Worm (Caenorhabditis elegans) whole organism, L4 larva: ENCODE measurements around the gene F46G11.2.

ENCODE experiments used
- F10B5.3 ChIP-seq: sonication (generic microtip); optimal IDR thresholded peaks from 2 replicates; lab custom pipeline; 2016; ENCODE audit warnings: mild to moderate bottlenecking, missing genetic modification characterization, missing compliant biosample characterization
- F26F4.8 ChIP-seq: fragments of 200-800 bp; sonication (Bioruptor generic); conservative IDR thresholded peaks from 2 replicates; pipeline ENCODE4 v1.3.6; 2022; ENCODE audit warnings: missing genetic modification characterization, missing compliant biosample characterization
- F49E8.2 ChIP-seq: sonication (generic microtip); optimal IDR thresholded peaks from 2 replicates; lab custom pipeline; 2016; ENCODE audit warnings: missing compliant biosample characterization, mild to moderate bottlenecking, missing genetic modification characterization, borderline replicate concordance
- T26A8.4 ChIP-seq: fragments of 200-800 bp; sonication (Bioruptor generic); IDR thresholded peaks from 2 replicates; pipeline ENCODE4 v1.3.6; 2022; ENCODE audit warnings: missing genetic modification characterization, missing compliant biosample characterization
- Y105C5A.15 ChIP-seq: fragments of 200-800 bp; sonication (Bioruptor generic); IDR thresholded peaks from 2 replicates; pipeline ENCODE4 v1.3.6; 2022; ENCODE audit warnings: missing genetic modification characterization, missing compliant biosample characterization
- Y48G9A.11 ChIP-seq: fragments of 200-800 bp; sonication (Bioruptor generic); IDR thresholded peaks from 2 replicates; pipeline ENCODE4 v1.3.6; 2022; ENCODE audit warnings: missing genetic modification reagents, missing genetic modification characterization, missing compliant biosample characterization
- Y5F2A.4 ChIP-seq: fragments of 200-800 bp; sonication (Bioruptor generic); optimal IDR thresholded peaks from 2 replicates; lab custom pipeline; 2018; ENCODE audit warnings: mild to moderate bottlenecking, missing genetic modification characterization, missing compliant biosample characterization
- Y75B8A.6 ChIP-seq: fragments of 200-800 bp; sonication (Bioruptor generic); IDR thresholded peaks from 2 replicates; pipeline ENCODE4 v1.3.6; 2022; ENCODE audit warnings: missing genetic modification reagents, missing genetic modification characterization, missing compliant biosample characterization
- aha-1 ChIP-seq: fragments of 150-350 bp; peaks from one replicate; lab custom pipeline; 2014; ENCODE audit warnings: missing biosample characterization, missing genetic modification characterization
- aly-2 ChIP-seq: sonication (generic microtip); optimal IDR thresholded peaks from 2 replicates; lab custom pipeline; 2018; ENCODE audit warnings: missing biosample characterization, missing genetic modification characterization
- arid-1 ChIP-seq: fragments of 200-800 bp; sonication (Bioruptor generic); conservative IDR thresholded peaks from 2 replicates; pipeline ENCODE4 v1.3.6; 2022; ENCODE audit warnings: missing genetic modification reagents, missing genetic modification characterization, missing compliant biosample characterization
- ceh-20 ChIP-seq: fragments of 200-800 bp; sonication (Bioruptor generic); IDR thresholded peaks from 2 replicates; pipeline ENCODE4 v1.3.6; 2022; ENCODE audit warnings: missing genetic modification reagents, missing genetic modification characterization, missing compliant biosample characterization
- ceh-44 ChIP-seq: fragments of 200-800 bp; sonication (Bioruptor generic); IDR thresholded peaks from 2 replicates; pipeline ENCODE4 v1.3.6; 2022; ENCODE audit warnings: missing genetic modification reagents, missing genetic modification characterization, missing compliant biosample characterization
- ces-1 ChIP-seq: fragments of 150-350 bp; sonication (generic microtip); optimal IDR thresholded peaks from 4 replicates; lab custom pipeline; 2014; ENCODE audit warnings: missing biosample characterization, missing genetic modification reagents, missing genetic modification characterization
- ctbp-1 ChIP-seq: fragments of 200-800 bp; sonication (Bioruptor generic); IDR thresholded peaks from 2 replicates; pipeline ENCODE4 v1.3.6; 2022; ENCODE audit warnings: missing genetic modification reagents, missing genetic modification characterization, missing compliant biosample characterization
- daf-12 ChIP-seq: fragments of 150-350 bp; optimal IDR thresholded peaks from 2 replicates; lab custom pipeline; 2014; ENCODE audit warnings: missing biosample characterization, missing genetic modification reagents, missing genetic modification characterization
- daf-19 ChIP-seq: fragments of 200-800 bp; sonication (Bioruptor generic); conservative IDR thresholded peaks from 2 replicates; pipeline ENCODE4 v1.3.6; 2022; ENCODE audit warnings: missing genetic modification characterization, missing compliant biosample characterization
- daf-8 ChIP-seq: fragments of 200-800 bp; sonication (Bioruptor generic); IDR thresholded peaks from 2 replicates; pipeline ENCODE4 v1.3.6; 2022; ENCODE audit warnings: missing genetic modification characterization, missing compliant biosample characterization
- dmd-6 ChIP-seq: fragments of 200-800 bp; sonication (Bioruptor generic); IDR thresholded peaks from 2 replicates; pipeline ENCODE4 v1.3.6; 2022; ENCODE audit warnings: missing genetic modification reagents, missing genetic modification characterization, missing compliant biosample characterization
- duxl-1 ChIP-seq: sonication (generic microtip); optimal IDR thresholded peaks from 2 replicates; lab custom pipeline; 2016; ENCODE audit warnings: mild to moderate bottlenecking, missing genetic modification characterization, moderate library complexity, missing compliant biosample characterization; ENCODE audit not compliant: poor library complexity
- egl-27 ChIP-seq: sonication (generic microtip); optimal IDR thresholded peaks from 3 replicates; lab custom pipeline; 2017; ENCODE audit warnings: missing biosample characterization, missing genetic modification reagents, missing genetic modification characterization
- fkh-10 ChIP-seq: fragments of 150-350 bp; optimal IDR thresholded peaks from 2 replicates; lab custom pipeline; 2014; ENCODE audit warnings: missing biosample characterization, missing genetic modification reagents, missing genetic modification characterization
- hif-1 ChIP-seq, 2 experiments: sonication (generic microtip); optimal IDR thresholded peaks; 2 replicates each; lab custom pipeline; 2016 to 2017; ENCODE audit warnings: missing compliant biosample characterization in 2 of 2, missing genetic modification characterization in 2 of 2, missing genetic modification reagents in 2 of 2, missing genotype in 2 of 2, mild to moderate bottlenecking in 1 of 2
- hlh-11 ChIP-seq: fragments of 200-800 bp; sonication (Bioruptor generic); optimal IDR thresholded peaks from 2 replicates; lab custom pipeline; 2018; ENCODE audit warnings: mild to moderate bottlenecking, missing genetic modification characterization, missing compliant biosample characterization
- hmg-1.1 ChIP-seq: fragments of 200-800 bp; sonication (Bioruptor generic); IDR thresholded peaks from 2 replicates; pipeline ENCODE4 v1.3.6; 2022; ENCODE audit warnings: missing genetic modification reagents, missing genetic modification characterization, missing compliant biosample characterization
- jun-1 ChIP-seq: fragments of 150-350 bp; optimal IDR thresholded peaks from 2 replicates; lab custom pipeline; 2014; ENCODE audit warnings: missing biosample characterization, missing genetic modification reagents, missing genetic modification characterization
- lim-7 ChIP-seq: fragments of 200-800 bp; sonication (Bioruptor generic); IDR thresholded peaks from 2 replicates; pipeline ENCODE4 v1.3.6; 2022; ENCODE audit warnings: missing genetic modification characterization, missing compliant biosample characterization
- lin-29 ChIP-seq: fragments of 200-800 bp; sonication (Bioruptor generic); IDR thresholded peaks from 2 replicates; pipeline ENCODE4 v1.3.6; 2022; ENCODE audit warnings: missing genetic modification reagents, missing genetic modification characterization, missing compliant biosample characterization
- lir-3 ChIP-seq: sonication (generic microtip); optimal IDR thresholded peaks from 2 replicates; lab custom pipeline; 2016; ENCODE audit warnings: mild to moderate bottlenecking, missing genetic modification characterization, missing compliant biosample characterization
- lsy-2 ChIP-seq, 2 experiments: fragments of 150-350 bp in 1 of 2; sonication (generic microtip) in 1 of 2; optimal IDR thresholded peaks; 2 replicates each; lab custom pipeline; 2014 to 2017; ENCODE audit warnings: missing biosample characterization in 2 of 2, missing genetic modification characterization in 2 of 2
- mes-2 ChIP-seq: sonication (generic microtip); optimal IDR thresholded peaks from 2 replicates; lab custom pipeline; 2016; ENCODE audit warnings: missing genotype, mild to moderate bottlenecking, missing genetic modification characterization, missing compliant biosample characterization; ENCODE audit not compliant: poor library complexity, severe bottlenecking
- mxl-3 ChIP-seq: fragments of 200-800 bp; sonication (Bioruptor generic); optimal IDR thresholded peaks from 2 replicates; lab custom pipeline; 2018; ENCODE audit warnings: mild to moderate bottlenecking, missing genetic modification characterization, missing compliant biosample characterization
- nhr-11 ChIP-seq: fragments of 150-350 bp; optimal IDR thresholded peaks from 2 replicates; lab custom pipeline; 2014; ENCODE audit warnings: missing biosample characterization, missing genetic modification characterization
- nhr-237 ChIP-seq: sonication (generic microtip); optimal IDR thresholded peaks from 2 replicates; lab custom pipeline; 2017; ENCODE audit warnings: missing biosample characterization, missing genetic modification characterization
- nhr-6 ChIP-seq: fragments of 150-350 bp; optimal IDR thresholded peaks from 2 replicates; lab custom pipeline; 2014; ENCODE audit warnings: missing biosample characterization, missing genetic modification characterization
- nhr-76 ChIP-seq: fragments of 150-350 bp; optimal IDR thresholded peaks from 2 replicates; lab custom pipeline; 2014; ENCODE audit warnings: missing biosample characterization, missing genetic modification characterization
- php-3 ChIP-seq: fragments of 200-800 bp; sonication (Bioruptor generic); IDR thresholded peaks from 2 replicates; pipeline ENCODE4 v1.3.6; 2022; ENCODE audit warnings: missing genetic modification reagents, missing genetic modification characterization, missing compliant biosample characterization
- saeg-2 ChIP-seq: fragments of 200-800 bp; sonication (Bioruptor generic); IDR thresholded peaks from 2 replicates; pipeline ENCODE4 v1.3.6; 2022; ENCODE audit warnings: missing genetic modification reagents, missing genetic modification characterization, missing compliant biosample characterization
- set-16 ChIP-seq: fragments of 200-800 bp; sonication (Bioruptor generic); IDR thresholded peaks from 2 replicates; pipeline ENCODE4 v1.3.6; 2022; ENCODE audit warnings: missing genetic modification reagents, missing genetic modification characterization, missing compliant biosample characterization
- snpc-1.2 ChIP-seq: fragments of 200-800 bp; sonication (Bioruptor generic); IDR thresholded peaks from 2 replicates; pipeline ENCODE4 v1.3.6; 2022; ENCODE audit warnings: missing genetic modification reagents, missing genetic modification characterization, missing compliant biosample characterization
- spr-3 ChIP-seq: fragments of 200-800 bp; sonication (Bioruptor generic); optimal IDR thresholded peaks from 2 replicates; lab custom pipeline; 2018; ENCODE audit warnings: mild to moderate bottlenecking, missing genetic modification characterization, missing compliant biosample characterization
- tra-1 ChIP-seq: fragments of 200-800 bp; sonication (Bioruptor generic); IDR thresholded peaks from 2 replicates; pipeline ENCODE4 v1.3.6; 2022; ENCODE audit warnings: missing genetic modification reagents, missing genetic modification characterization, missing compliant biosample characterization
- unc-39 ChIP-seq: sonication (generic microtip); optimal IDR thresholded peaks from 2 replicates; lab custom pipeline; 2017; ENCODE audit warnings: missing biosample characterization, missing genetic modification characterization
- unc-62 ChIP-seq, 3 experiments: fragments of 150-350 bp in 1 of 3; sonication (generic microtip); optimal IDR thresholded peaks in 2 of 3; peaks in 1 of 3; 1 replicate in 1 of 3; 2 replicates in 2 of 3; lab custom pipeline; 2014 to 2017; ENCODE audit warnings: missing biosample characterization in 3 of 3, missing genetic modification characterization in 3 of 3, missing genetic modification reagents in 3 of 3, missing genotype in 1 of 3
- vab-7 ChIP-seq: fragments of 200-800 bp; sonication (Bioruptor generic); IDR thresholded peaks from 2 replicates; pipeline ENCODE4 v1.3.6; 2022; ENCODE audit warnings: missing genetic modification reagents, missing genetic modification characterization, missing compliant biosample characterization
- zag-1 ChIP-seq: fragments of 150-350 bp; optimal IDR thresholded peaks from 2 replicates; lab custom pipeline; 2014; ENCODE audit warnings: missing biosample characterization, missing genetic modification characterization
- zfp-2 ChIP-seq: sonication (generic microtip); optimal IDR thresholded peaks from 2 replicates; lab custom pipeline; 2016; ENCODE audit warnings: mild to moderate bottlenecking, missing genetic modification characterization, missing compliant biosample characterization
- ztf-11 ChIP-seq: fragments of 150-350 bp; optimal IDR thresholded peaks from 2 replicates; lab custom pipeline; 2014; ENCODE audit warnings: missing biosample characterization, missing genetic modification characterization
- ztf-7 ChIP-seq: fragments of 150-350 bp; optimal IDR thresholded peaks from 2 replicates; lab custom pipeline; 2014; ENCODE audit warnings: missing biosample characterization, missing genetic modification characterization

Gene F46G11.2

ce11 chrX:5775804-5776252, 12.1 kb upstream of the F46G11.2 start (continued):
- TF ChIP-seq aly-2 (tag; lab: Kevin White, UChicago) (no peak), Y5F2A.4 (GFP tag; lab: Kevin White, UChicago) (no peak), ceh-20 (GFP tag; lab: Robert Waterston, UW) (peak; percentile 51; the same call in 1 of the 2 replicates), lim-7 (no peak), nhr-6 (tag; lab: Kevin White, UChicago) (peak; percentile 69), arid-1 (GFP tag; lab: Robert Waterston, UW) (0 out of 2 replicates have a peak, but pooled peaks have one; percentile 16), hmg-1.1 (peak; percentile 68), jun-1 (tag; lab: Kevin White, UChicago) (no peak)
- TF ChIP-seq, all 104 proteins: peak for 29

ce11 chrX:5780672-5781182, 7.2 kb upstream of the F46G11.2 start, which contains the start of gene sft-4:
Gene sft-4, minus strand, starts transcription at chrX:5780722.
- no peak for TF ChIP-seq mes-2 (tag; lab: Kevin White, UChicago)
- no peak for TF ChIP-seq zfp-2
- TF ChIP-seq vab-7 (GFP tag; lab: Robert Waterston, UW), result no peak
- no peak for TF ChIP-seq ztf-7 (tag; lab: Kevin White, UChicago)
- TF ChIP-seq zag-1 (tag; lab: Kevin White, UChicago), result no peak
- TF ChIP-seq nhr-237 (tag; lab: Kevin White, UChicago), result no peak
- TF ChIP-seq tra-1 (GFP tag; lab: Robert Waterston, UW), result no peak
- TF ChIP-seq lsy-2 (tag; optimal IDR thresholded peaks at IDR 0.05; lab: Kevin White, UChicago), result peak in 1 of 2 experiments; percentile 66
- TF ChIP-seq unc-62 (GFP tag; optimal IDR thresholded peaks at IDR 0.05 in 1 of 2; lab: Kevin White, UChicago), result peak in 1 of 2 experiments; percentile 68
- TF ChIP-seq unc-62 (tag; optimal IDR thresholded peaks at IDR 0.05; lab: Kevin White, UChicago), result no peak
- no peak for TF ChIP-seq ctbp-1
- TF ChIP-seq fkh-10 (GFP tag; lab: Kevin White, UChicago), result no peak
- TF ChIP-seq hif-1 (tag; optimal IDR thresholded peaks at IDR 0.05; lab: Kevin White, UChicago), result no peak
- no peak for TF ChIP-seq daf-8
- no peak for TF ChIP-seq arid-1 (GFP tag; lab: Robert Waterston, UW)
- no peak for TF ChIP-seq F49E8.2
- TF ChIP-seq aha-1 (tag; lab: Kevin White, UChicago), result peak; percentile 92
- peak; percentile 26 for TF ChIP-seq nhr-11 (tag; lab: Kevin White, UChicago)
- no peak for TF ChIP-seq ceh-44 (GFP tag; lab: Robert Waterston, UW)
- TF ChIP-seq snpc-1.2 (GFP tag; lab: Robert Waterston, UW), result no peak
- TF ChIP-seq F26F4.8, result no peak
- no peak for TF ChIP-seq lir-3
- peak; percentile 35 for TF ChIP-seq dmd-6
- TF ChIP-seq daf-12 (tag; lab: Kevin White, UChicago), result no peak
- TF ChIP-seq Y105C5A.15 (GFP tag; lab: Robert Waterston, UW), result no peak
- peak; percentile 87 for TF ChIP-seq mxl-3 (GFP tag; lab: Kevin White, UChicago)
- no peak for TF ChIP-seq php-3
- no peak for TF ChIP-seq egl-27
- TF ChIP-seq set-16 (GFP tag; lab: Robert Waterston, UW), result no peak
- no peak for TF ChIP-seq saeg-2 (GFP tag; lab: Robert Waterston, UW)
- no peak for TF ChIP-seq Y75B8A.6
- TF ChIP-seq T26A8.4 (GFP tag; lab: Robert Waterston, UW), result no peak
- no peak for TF ChIP-seq Y48G9A.11 (GFP tag; lab: Robert Waterston, UW)
- no peak for TF ChIP-seq unc-39 (tag; lab: Kevin White, UChicago)
- TF ChIP-seq nhr-6 (tag; lab: Kevin White, UChicago), result no peak
- TF ChIP-seq ztf-11 (tag; lab: Kevin White, UChicago), result no peak
- no peak for TF ChIP-seq F10B5.3 (tag; lab: Kevin White, UChicago)
- no peak for TF ChIP-seq ces-1 (GFP tag; lab: Kevin White, UChicago)
- TF ChIP-seq daf-19 (GFP tag; lab: Robert Waterston, UW), result no peak
- peak; percentile 45 for TF ChIP-seq hlh-11 (tag; lab: Kevin White, UChicago)
- no peak for TF ChIP-seq duxl-1
- TF ChIP-seq lin-29, result no peak
- TF ChIP-seq spr-3 (GFP tag; lab: Kevin White, UChicago), result no peak
- no peak for TF ChIP-seq nhr-76
